Worm (Caenorhabditis elegans): ENCODE data around the gene C27F2.4.
A peak's percentile ranks its signal among the peaks of the same experiment; 100 is the strongest.

C27F2.4 gene

ce11 chrIII:4917960-4918712 lies 42.0 kb downstream of the C27F2.4 start, which contains the start of gene rpb-8:
Gene rpb-8, minus strand, starts transcription at chrIII:4918008.
- no peak for TF ChIP-seq zip-8 (tag; optimal IDR thresholded peaks at IDR 0.05)
- TF ChIP-seq unc-120 (tag; optimal IDR thresholded peaks at IDR 0.05; ENCODE audit: poor library complexity, severe bottlenecking) = peak; percentile 61
- no peak for TF ChIP-seq mab-5 (tag; optimal IDR thresholded peaks at IDR 0.05)
- TF ChIP-seq unc-62 (GFP tag; optimal IDR thresholded peaks at IDR 0.05) = no peak
- TF ChIP-seq nhr-237 (tag; optimal IDR thresholded peaks at IDR 0.05) = peak; percentile 13
- TF ChIP-seq lin-13 (tag; optimal IDR thresholded peaks at IDR 0.05) = no peak
- no peak for TF ChIP-seq ceh-39 (tag; optimal IDR thresholded peaks at IDR 0.05)
- no peak for TF ChIP-seq nhr-12 (tag; optimal IDR thresholded peaks at IDR 0.05)
- TF ChIP-seq mep-1 (tag; optimal IDR thresholded peaks at IDR 0.05) = peak; percentile 55
- no peak for TF ChIP-seq tbx-8 (GFP tag; optimal IDR thresholded peaks at IDR 0.05)
- TF ChIP-seq nhr-28 (tag; optimal IDR thresholded peaks at IDR 0.05) = no peak
- TF ChIP-seq snpc-4 (tag; optimal IDR thresholded peaks at IDR 0.05) = no peak
- TF ChIP-seq lsy-2 (tag; optimal IDR thresholded peaks at IDR 0.05) = peak; percentile 67

DNA sequence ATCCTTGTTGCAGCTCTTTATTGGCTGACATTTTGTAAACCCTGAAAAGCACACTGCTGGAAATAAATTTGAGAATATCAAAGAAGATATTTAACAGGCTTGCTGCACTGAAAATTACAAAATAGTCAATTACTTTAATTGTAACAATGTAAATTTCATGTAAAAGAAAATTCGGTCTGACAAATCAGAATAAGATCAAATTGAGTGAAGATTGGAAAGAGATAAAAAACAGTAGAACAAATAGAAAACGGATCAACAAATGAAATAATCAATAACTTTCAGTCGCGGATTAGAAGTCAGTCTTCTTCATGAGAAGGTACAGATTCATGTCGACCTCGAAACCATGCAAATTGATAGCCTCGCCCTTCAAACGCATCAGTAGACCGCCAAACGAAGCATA lies 43.0 kb downstream of the C27F2.4 start, which contains the start of gene rars-1:
TSS of gene rars-1 (minus strand) at position 101 of the 400 bp plus-strand sequence.
- no peak for TF ChIP-seq nhr-76 (tag; optimal IDR thresholded peaks at IDR 0.05)
- TF ChIP-seq nhr-28 (tag; optimal IDR thresholded peaks at IDR 0.05) = no peak

DNA sequence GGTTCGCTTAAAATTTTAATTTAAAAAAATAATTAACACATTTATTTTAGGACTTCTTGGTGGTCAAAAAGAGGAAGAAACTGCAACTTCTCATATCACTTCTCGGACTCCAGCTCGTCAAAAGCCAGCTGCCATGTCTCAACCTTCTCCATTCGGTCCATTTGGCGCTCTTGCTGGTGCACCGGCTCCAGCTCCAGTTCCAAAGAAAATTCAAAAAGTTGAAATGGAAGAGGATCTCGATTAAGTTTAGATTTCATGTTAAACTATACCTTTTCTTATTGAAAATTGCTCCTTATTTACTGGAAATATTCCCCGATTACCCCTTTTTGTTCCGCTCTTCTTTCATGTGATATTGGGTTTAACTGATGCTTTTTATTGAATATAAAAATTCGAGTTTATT lies 46.4 kb downstream of the C27F2.4 start:
- TF ChIP-seq nhr-237 (tag; optimal IDR thresholded peaks at IDR 0.05) = no peak
- no peak for TF ChIP-seq cnd-1 (tag; optimal IDR thresholded peaks at IDR 0.05)
- TF ChIP-seq nhr-28 (tag; optimal IDR thresholded peaks at IDR 0.05) = no peak
- TF ChIP-seq nhr-2 (tag; optimal IDR thresholded peaks at IDR 0.05) = no peak
- TF ChIP-seq pha-4 (tag; optimal IDR thresholded peaks at IDR 0.05) = no peak
- no peak for TF ChIP-seq lin-13 (tag; optimal IDR thresholded peaks at IDR 0.05)
- TF ChIP-seq sem-2 (GFP tag; optimal IDR thresholded peaks at IDR 0.05) = no peak

ce11 chrIII:4912317-4912716 lies 47.8 kb downstream of the C27F2.4 start, which contains the start of the genes F26F4.9 and cee-1:
Gene F26F4.9, minus strand, starts transcription at chrIII:4912521.
Gene cee-1, plus strand, starts transcription at chrIII:4912699.
- TF ChIP-seq sptf-1 (tag; optimal IDR thresholded peaks at IDR 0.05) (peak; percentile 17), unc-120 (tag; optimal IDR thresholded peaks at IDR 0.05; ENCODE audit: poor library complexity, severe bottlenecking) (no peak), ham-2 (GFP tag; optimal IDR thresholded peaks at IDR 0.05) (no peak), bed-3 (GFP tag; optimal IDR thresholded peaks at IDR 0.05) (no peak), ceh-43 (GFP tag; optimal IDR thresholded peaks at IDR 0.05) (no peak), M03D4.4 (tag; optimal IDR thresholded peaks at IDR 0.05) (no peak), ces-1 (GFP tag; optimal IDR thresholded peaks at IDR 0.05) (peak; percentile 37), flh-1 (GFP tag; optimal IDR thresholded peaks at IDR 0.05) (no peak)

- TF ChIP-seq lsy-2 (tag; optimal IDR thresholded peaks at IDR 0.05) (no peak), elt-3 (tag; optimal IDR thresholded peaks at IDR 0.05) (no peak), cnd-1 (tag; optimal IDR thresholded peaks at IDR 0.05) (no peak)
Observed at ce11 chrIII:4910956-4911355, 49.1 kb downstream of the C27F2.4 start, which contains the start of gene F26F4.2. Gene F26F4.2, plus strand, starts transcription at chrIII:4911256.

DNA sequence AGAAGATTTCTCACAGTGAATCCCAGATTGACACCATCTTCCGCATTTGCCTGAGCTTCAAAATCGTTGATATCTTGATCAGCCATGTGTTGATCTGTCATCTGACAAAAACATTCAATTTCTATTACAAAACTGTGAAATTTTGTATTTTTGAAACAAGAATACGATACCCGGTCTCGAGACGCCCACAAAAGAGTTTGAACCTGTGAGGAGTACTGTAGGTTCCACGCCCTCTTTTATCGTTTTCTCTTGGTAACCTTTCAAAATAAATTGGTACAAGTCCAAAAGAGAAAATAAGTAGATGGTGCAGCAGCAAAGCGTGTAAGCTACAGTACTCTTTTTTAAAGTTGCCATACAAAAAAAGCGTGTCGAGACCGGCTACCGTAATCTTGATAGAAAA lies 50.2 kb downstream of the C27F2.4 start, which contains the start of gene F26F4.12:
TSS of gene F26F4.12 (minus strand) at position 101 of the 400 bp plus-strand sequence.
- TF ChIP-seq unc-120 (tag; optimal IDR thresholded peaks at IDR 0.05; ENCODE audit: poor library complexity, severe bottlenecking) (no peak), ceh-83 (GFP tag; optimal IDR thresholded peaks at IDR 0.05) (no peak), snpc-4 (tag; optimal IDR thresholded peaks at IDR 0.05) (no peak), nhr-12 (tag; optimal IDR thresholded peaks at IDR 0.05) (no peak), lin-32 (GFP tag; optimal IDR thresholded peaks at IDR 0.05) (no peak), tbx-8 (GFP tag; optimal IDR thresholded peaks at IDR 0.05) (no peak), blmp-1 (tag; optimal IDR thresholded peaks at IDR 0.05) (no peak), mep-1 (tag; optimal IDR thresholded peaks at IDR 0.05) (no peak), elt-3 (tag; optimal IDR thresholded peaks at IDR 0.05) (no peak), bed-3 (GFP tag; optimal IDR thresholded peaks at IDR 0.05) (no peak), mab-5 (tag; optimal IDR thresholded peaks at IDR 0.05) (no peak), lin-13 (tag; optimal IDR thresholded peaks at IDR 0.05) (no peak), ces-1 (GFP tag; optimal IDR thresholded peaks at IDR 0.05) (no peak), ham-2 (GFP tag; optimal IDR thresholded peaks at IDR 0.05) (no peak), pha-4 (tag; optimal IDR thresholded peaks at IDR 0.05) (no peak), elt-1 (tag; optimal IDR thresholded peaks at IDR 0.05; ENCODE audit: borderline replicate concordance, insufficient read depth) (no peak), zip-8 (tag; optimal IDR thresholded peaks at IDR 0.05) (no peak)
